Worm (Caenorhabditis elegans) whole organism, young adult: ENCODE measurements around the gene ciao-2B.

ENCODE experiments used
- K12H6.12 ChIP-seq: fragments of 200-800 bp; sonication (Bioruptor generic); optimal IDR thresholded peaks from 2 replicates; lab custom pipeline; 2018; ENCODE audit warnings: mild to moderate bottlenecking, missing genetic modification characterization, missing compliant biosample characterization
- Y53G8AR.9 ChIP-seq: fragments of 200-800 bp; sonication (Bioruptor generic); conservative IDR thresholded peaks from 2 replicates; pipeline ENCODE4 v1.3.6; 2022; ENCODE audit warnings: missing genetic modification reagents, missing genetic modification characterization, missing compliant biosample characterization
- akir-1 ChIP-seq: fragments of 200-800 bp; sonication (Bioruptor generic); optimal IDR thresholded peaks from 2 replicates; lab custom pipeline; 2018; ENCODE audit warnings: mild to moderate bottlenecking, missing genetic modification characterization, moderate library complexity, missing compliant biosample characterization
- unc-130 ChIP-seq: sonication (generic microtip); optimal IDR thresholded peaks from 2 replicates; lab custom pipeline; 2016; ENCODE audit warnings: missing genetic modification reagents, missing genetic modification characterization, missing compliant biosample characterization

DNA sequence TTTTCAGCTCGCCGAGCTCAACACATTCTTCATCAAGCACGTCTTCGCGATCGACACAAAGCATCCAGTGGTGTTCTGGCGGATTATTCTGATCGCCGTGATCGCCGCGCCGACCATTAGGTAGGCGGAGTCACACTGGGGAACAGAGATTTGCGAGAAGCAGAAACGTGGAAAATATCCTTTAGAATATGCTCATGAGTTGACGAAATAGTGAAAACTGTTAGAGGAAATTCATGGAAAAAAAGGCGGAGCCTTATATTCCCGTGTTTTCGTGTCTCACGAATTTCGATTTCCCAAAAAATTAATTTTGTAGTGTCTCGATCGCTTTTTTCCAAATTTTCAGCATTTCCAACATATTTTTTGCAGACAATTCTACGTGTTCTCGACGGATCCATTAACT, 35.1 kb upstream of the ciao-2B start:
- TF ChIP-seq unc-130 (GFP tag; lab: Kevin White, UChicago) (no peak), Y53G8AR.9 (no peak), akir-1 (GFP tag; lab: Kevin White, UChicago) (no peak), K12H6.12 (tag; lab: Kevin White, UChicago) (no peak)
